Worm (Caenorhabditis elegans) whole organism, L3 larva: ENCODE measurements around the gene gsr-1.

ENCODE experiments used
- R02D3.7 ChIP-seq: fragments of 150-350 bp; optimal IDR thresholded peaks from 2 replicates; lab custom pipeline; 2014; ENCODE audit warnings: missing biosample characterization, missing genetic modification characterization
- ZK546.5 ChIP-seq: sonication (generic microtip); optimal IDR thresholded peaks from 2 replicates; lab custom pipeline; 2017; ENCODE audit warnings: missing biosample characterization, missing genetic modification characterization
- aly-2 ChIP-seq: fragments of 150-350 bp; optimal IDR thresholded peaks from 2 replicates; lab custom pipeline; 2014; ENCODE audit warnings: missing biosample characterization, missing genetic modification characterization
- ama-1 ChIP-seq: fragments of 150-350 bp; optimal IDR thresholded peaks from 2 replicates; lab custom pipeline; 2018
- ceh-16 ChIP-seq: sonication (generic microtip); optimal IDR thresholded peaks from 2 replicates; lab custom pipeline; 2017; ENCODE audit warnings: missing biosample characterization, missing genetic modification characterization
- ceh-28 ChIP-seq: fragments of 150-350 bp; optimal IDR thresholded peaks from 2 replicates; lab custom pipeline; 2014; ENCODE audit warnings: missing biosample characterization, missing genetic modification reagents, missing genetic modification characterization
- ceh-82 ChIP-seq: fragments of 150-350 bp; optimal IDR thresholded peaks from 2 replicates; lab custom pipeline; 2014; ENCODE audit warnings: missing biosample characterization, missing genetic modification characterization
- ceh-9 ChIP-seq: sonication (generic microtip); optimal IDR thresholded peaks from 2 replicates; lab custom pipeline; 2018; ENCODE audit warnings: missing biosample characterization, missing genetic modification characterization
- egl-5 ChIP-seq: fragments of 150-350 bp; optimal IDR thresholded peaks from 2 replicates; lab custom pipeline; 2017; ENCODE audit warnings: missing biosample characterization, missing genetic modification reagents, missing genetic modification characterization, inconsistent platforms
- elt-1 ChIP-seq: fragments of 150-350 bp; optimal IDR thresholded peaks from 2 replicates; lab custom pipeline; 2014; ENCODE audit warnings: missing biosample characterization, missing genetic modification characterization
- elt-2 ChIP-seq: sonication (generic microtip); optimal IDR thresholded peaks from 2 replicates; lab custom pipeline; 2016; ENCODE audit warnings: missing genetic modification reagents, mild to moderate bottlenecking, missing genetic modification characterization, missing compliant biosample characterization
- elt-3 ChIP-seq, 3 experiments: fragments of 150-350 bp in 1 of 3; sonication (generic microtip) in 2 of 3; optimal IDR thresholded peaks; 2 replicates in 2 of 3; 4 replicates in 1 of 3; lab custom pipeline; 2014 to 2017; ENCODE audit warnings: missing biosample characterization in 3 of 3, missing genetic modification characterization in 3 of 3
- eor-1 ChIP-seq, 2 experiments: fragments of 150-350 bp; optimal IDR thresholded peaks; 2 replicates each; lab custom pipeline; 2014 to 2018; ENCODE audit warnings: missing biosample characterization in 2 of 2, missing genetic modification characterization in 2 of 2
- fkh-10 ChIP-seq: sonication (generic microtip); optimal IDR thresholded peaks from 2 replicates; lab custom pipeline; 2017; ENCODE audit warnings: missing biosample characterization, missing genetic modification reagents, missing genetic modification characterization
- fkh-2 ChIP-seq: fragments of 150-350 bp; optimal IDR thresholded peaks from 2 replicates; lab custom pipeline; 2014; ENCODE audit warnings: missing biosample characterization, missing genetic modification reagents, missing genetic modification characterization
- fos-1 ChIP-seq: fragments of 150-350 bp; optimal IDR thresholded peaks from 2 replicates; lab custom pipeline; 2014; ENCODE audit warnings: missing biosample characterization, missing genetic modification characterization
- hmg-11 ChIP-seq: sonication (generic microtip); optimal IDR thresholded peaks from 2 replicates; lab custom pipeline; 2016; ENCODE audit warnings: missing genetic modification characterization, missing compliant biosample characterization
- jun-1 ChIP-seq: fragments of 150-350 bp; optimal IDR thresholded peaks from 2 replicates; lab custom pipeline; 2014; ENCODE audit warnings: missing biosample characterization, missing genetic modification reagents, missing genetic modification characterization
- lin-15B ChIP-seq: fragments of 150-350 bp; optimal IDR thresholded peaks from 2 replicates; lab custom pipeline; 2014; ENCODE audit warnings: missing biosample characterization, missing genetic modification characterization
- lin-39 ChIP-seq: fragments of 150-350 bp; optimal IDR thresholded peaks from 2 replicates; lab custom pipeline; 2018; ENCODE audit warnings: missing biosample characterization, missing genetic modification reagents, missing genetic modification characterization
- lsy-12 ChIP-seq: sonication (generic microtip); optimal IDR thresholded peaks from 2 replicates; lab custom pipeline; 2016; ENCODE audit warnings: mild to moderate bottlenecking, missing genetic modification characterization, missing compliant biosample characterization
- mdl-1 ChIP-seq: fragments of 150-350 bp; optimal IDR thresholded peaks from 2 replicates; lab custom pipeline; 2014; ENCODE audit warnings: missing biosample characterization, missing genetic modification characterization
- mml-1 ChIP-seq: fragments of 150-350 bp; sonication (generic microtip); optimal IDR thresholded peaks from 3 replicates; lab custom pipeline; 2014; ENCODE audit warnings: missing biosample characterization, missing genetic modification characterization
- nfya-1 ChIP-seq: sonication (generic microtip); optimal IDR thresholded peaks from 2 replicates; lab custom pipeline; 2017; ENCODE audit warnings: missing genetic modification characterization, mild to moderate bottlenecking, missing compliant biosample characterization, antibody characterized with exemption, moderate library complexity; ENCODE audit not compliant: insufficient read depth
- nhr-11 ChIP-seq: fragments of 150-350 bp; optimal IDR thresholded peaks from 2 replicates; lab custom pipeline; 2014; ENCODE audit warnings: missing biosample characterization, missing genetic modification characterization
- nhr-12 ChIP-seq: fragments of 150-350 bp; optimal IDR thresholded peaks from 2 replicates; lab custom pipeline; 2014; ENCODE audit warnings: missing biosample characterization, missing genetic modification characterization
- nhr-23 ChIP-seq: fragments of 150-350 bp; optimal IDR thresholded peaks from 2 replicates; lab custom pipeline; 2014; ENCODE audit warnings: missing biosample characterization, missing genetic modification reagents, missing genetic modification characterization
- nhr-237 ChIP-seq: fragments of 150-350 bp; optimal IDR thresholded peaks from 2 replicates; lab custom pipeline; 2014; ENCODE audit warnings: missing biosample characterization, missing genetic modification characterization
- nhr-25 ChIP-seq: sonication (generic microtip); optimal IDR thresholded peaks from 2 replicates; lab custom pipeline; 2017; ENCODE audit warnings: missing biosample characterization, missing genetic modification characterization
- nhr-28 ChIP-seq: fragments of 150-350 bp; optimal IDR thresholded peaks from 2 replicates; lab custom pipeline; 2014; ENCODE audit warnings: missing biosample characterization, missing genetic modification characterization
- nhr-43 ChIP-seq: sonication (generic microtip); optimal IDR thresholded peaks from 2 replicates; lab custom pipeline; 2016; ENCODE audit warnings: mild to moderate bottlenecking, missing genetic modification characterization, missing compliant biosample characterization; ENCODE audit not compliant: poor library complexity, severe bottlenecking
- nhr-67 ChIP-seq: fragments of 150-350 bp; optimal IDR thresholded peaks from 2 replicates; lab custom pipeline; 2014; ENCODE audit warnings: missing biosample characterization, missing genetic modification characterization
- nhr-76 ChIP-seq: fragments of 150-350 bp; sonication (generic microtip); optimal IDR thresholded peaks from 5 replicates; lab custom pipeline; 2014; ENCODE audit warnings: missing biosample characterization, missing genetic modification characterization
- pha-4 ChIP-seq: fragments of 150-350 bp; optimal IDR thresholded peaks from 2 replicates; lab custom pipeline; 2014; ENCODE audit warnings: missing biosample characterization, missing genetic modification reagents, missing genetic modification characterization
- pqm-1 ChIP-seq: fragments of 150-350 bp; optimal IDR thresholded peaks from 2 replicates; lab custom pipeline; 2017; ENCODE audit warnings: missing biosample characterization, missing genetic modification characterization, inconsistent platforms
- sea-2 ChIP-seq: fragments of 150-350 bp; sonication (generic microtip); optimal IDR thresholded peaks from 4 replicates; lab custom pipeline; 2014; ENCODE audit warnings: missing biosample characterization, missing genetic modification reagents, missing genetic modification characterization
- skn-1 ChIP-seq: fragments of 150-350 bp; optimal IDR thresholded peaks from 2 replicates; lab custom pipeline; 2014; ENCODE audit warnings: missing biosample characterization, missing genetic modification characterization
- snpc-4 ChIP-seq: fragments of 150-350 bp; optimal IDR thresholded peaks from 2 replicates; lab custom pipeline; 2014; ENCODE audit warnings: missing biosample characterization, missing genetic modification characterization
- tbx-2 ChIP-seq: sonication (generic microtip); optimal IDR thresholded peaks from 2 replicates; lab custom pipeline; 2016; ENCODE audit warnings: mild to moderate bottlenecking, missing genetic modification characterization, missing compliant biosample characterization
- unc-39 ChIP-seq: sonication (generic microtip); optimal IDR thresholded peaks from 4 replicates; lab custom pipeline; 2017; ENCODE audit warnings: missing biosample characterization, missing genetic modification characterization
- unc-62 ChIP-seq: fragments of 150-350 bp; sonication (generic microtip); optimal IDR thresholded peaks from 4 replicates; lab custom pipeline; 2014; ENCODE audit warnings: missing biosample characterization, missing genetic modification reagents, missing genetic modification characterization
- zag-1 ChIP-seq: fragments of 150-350 bp; optimal IDR thresholded peaks from 2 replicates; lab custom pipeline; 2014; ENCODE audit warnings: missing biosample characterization, missing genetic modification characterization
- ztf-11 ChIP-seq: fragments of 150-350 bp; optimal IDR thresholded peaks from 2 replicates; lab custom pipeline; 2014; ENCODE audit warnings: missing biosample characterization, missing genetic modification characterization
- ztf-4 ChIP-seq: fragments of 150-350 bp; optimal IDR thresholded peaks from 2 replicates; lab custom pipeline; 2014; ENCODE audit warnings: missing biosample characterization, missing genetic modification characterization

Gene gsr-1

DNA sequence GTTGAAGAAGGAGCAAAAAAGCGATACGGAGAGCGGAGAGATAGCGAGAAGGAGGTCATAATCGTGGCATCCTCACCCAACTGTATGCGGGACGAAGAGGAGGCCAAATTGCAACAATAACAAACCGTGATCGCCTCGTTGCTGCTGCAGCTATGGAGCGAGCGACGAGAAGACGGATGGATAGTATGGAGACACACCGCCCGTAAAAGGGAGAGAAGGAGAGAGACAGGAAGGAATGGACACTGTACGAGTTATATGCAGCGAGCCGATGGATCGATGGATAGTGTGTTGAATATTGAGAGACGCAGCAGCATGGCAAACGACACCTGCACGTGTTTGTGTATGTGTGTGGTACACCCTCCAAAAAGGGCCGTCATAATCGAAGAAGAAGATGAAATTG, 26.9 kb upstream of the gsr-1 start:
- TF ChIP-seq hmg-11 (tag; lab: Kevin White, UChicago) (peak; percentile 35), mml-1 (no peak), tbx-2 (tag; lab: Kevin White, UChicago) (no peak), lin-39 (tag; lab: Kevin White, UChicago) (no peak), nhr-23 (tag; lab: Kevin White, UChicago) (peak; percentile 16)

DNA sequence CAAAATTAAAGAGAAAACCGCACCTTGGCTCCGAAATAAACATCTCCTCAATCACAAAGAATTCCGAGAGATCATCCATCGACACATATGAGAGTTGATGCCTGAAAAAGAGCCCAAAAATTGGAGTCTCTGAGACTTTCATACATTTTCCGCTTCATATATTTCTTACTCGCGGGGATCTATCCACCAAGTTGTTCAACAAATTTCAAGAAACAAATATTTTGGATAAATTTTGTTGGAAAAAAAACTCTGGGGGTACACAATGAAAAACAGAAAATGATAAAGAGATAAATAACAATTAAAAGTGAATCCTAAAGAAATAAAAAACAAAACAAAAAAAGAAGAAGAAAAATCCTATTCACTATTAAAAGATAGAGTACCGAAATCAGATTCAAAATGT, 23.7 kb upstream of the gsr-1 start, which contains the start of gene sel-8:
TSS of gene sel-8 (minus strand) at position 101 of the 400 bp plus-strand sequence.
- TF ChIP-seq unc-62 (GFP tag; lab: Kevin White, UChicago) (no peak), nhr-25 (tag; lab: Kevin White, UChicago) (no peak), lin-15B (tag; lab: Kevin White, UChicago) (no peak), nhr-23 (tag; lab: Kevin White, UChicago) (no peak), egl-5 (tag; lab: Kevin White, UChicago) (no peak), nhr-11 (tag; lab: Kevin White, UChicago) (no peak), tbx-2 (tag; lab: Kevin White, UChicago) (no peak), fos-1 (tag; lab: Kevin White, UChicago) (no peak), mdl-1 (tag; lab: Kevin White, UChicago) (no peak), ceh-28 (tag; lab: Kevin White, UChicago) (no peak), skn-1 (tag; lab: Kevin White, UChicago) (no peak), elt-2 (no peak), hmg-11 (tag; lab: Kevin White, UChicago) (no peak)
- TF ChIP-seq, all 47 proteins: peak for 0

DNA sequence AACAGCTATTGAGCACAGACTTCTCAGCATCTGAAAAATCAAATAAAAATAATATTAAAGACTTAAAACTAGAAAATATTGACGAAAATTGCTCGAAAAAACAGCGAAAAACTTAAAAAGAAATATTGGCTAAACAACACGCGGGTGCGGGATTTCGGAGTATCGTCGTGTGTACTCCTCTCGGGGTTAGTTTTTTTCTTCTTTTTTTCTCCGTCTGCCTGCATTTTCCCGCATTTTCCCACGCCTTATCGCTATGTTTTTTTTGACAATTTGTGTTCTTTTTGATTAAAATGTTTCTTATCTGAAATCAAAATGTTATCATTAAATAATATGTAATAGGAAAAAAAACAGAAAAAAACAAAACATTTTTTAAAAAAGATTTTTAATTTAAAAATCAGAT, 20.4 kb upstream of the gsr-1 start, which contains the start of gene mrps-31:
TSS of gene mrps-31 (minus strand) at position 36 of the 400 bp plus-strand sequence.
- TF ChIP-seq unc-39 (tag; lab: Kevin White, UChicago) (no peak), egl-5 (tag; lab: Kevin White, UChicago) (no peak), pqm-1 (tag; lab: Kevin White, UChicago) (peak; percentile 78), nhr-11 (tag; lab: Kevin White, UChicago) (no peak), elt-1 (no peak), lin-15B (tag; lab: Kevin White, UChicago) (peak; percentile 60), nfya-1 (tag; lab: Kevin White, UChicago) (peak; percentile 66), hmg-11 (tag; lab: Kevin White, UChicago) (peak; percentile 57), ztf-4 (tag; lab: Kevin White, UChicago) (no peak), nhr-237 (tag; lab: Kevin White, UChicago) (no peak), ama-1 (lab: Kevin White, UChicago) (no peak), zag-1 (tag; lab: Kevin White, UChicago) (no peak), fkh-2 (tag; lab: Kevin White, UChicago) (no peak), ceh-82 (tag; lab: Kevin White, UChicago) (no peak), jun-1 (tag; lab: Kevin White, UChicago) (no peak), fos-1 (tag; lab: Kevin White, UChicago) (no peak), eor-1 (tag; optimal IDR thresholded peaks at IDR 0.05; lab: Kevin White, UChicago) (no peak), fkh-10 (GFP tag; lab: Kevin White, UChicago) (no peak), ztf-11 (tag; lab: Kevin White, UChicago) (no peak), sea-2 (no peak), lin-39 (tag; lab: Kevin White, UChicago) (peak; percentile 44), ZK546.5 (no peak), snpc-4 (tag; lab: Kevin White, UChicago) (peak; percentile 44), nhr-67 (tag; lab: Kevin White, UChicago) (no peak), mdl-1 (tag; lab: Kevin White, UChicago) (no peak), nhr-12 (tag; lab: Kevin White, UChicago) (no peak), lsy-12 (no peak), nhr-76 (no peak), nhr-23 (tag; lab: Kevin White, UChicago) (peak; percentile 43), ceh-9 (no peak), nhr-28 (tag; lab: Kevin White, UChicago) (no peak), R02D3.7 (peak; percentile 3), elt-2 (peak; percentile 99), elt-3 (tag; optimal IDR thresholded peaks at IDR 0.05; lab: Kevin White, UChicago) (no peak), aly-2 (no peak), skn-1 (tag; lab: Kevin White, UChicago) (no peak), nhr-43 (tag; lab: Kevin White, UChicago) (no peak), ceh-16 (tag; lab: Kevin White, UChicago) (no peak), tbx-2 (tag; lab: Kevin White, UChicago) (no peak), pha-4 (peak; percentile 73)
